Worm (Caenorhabditis elegans): ENCODE measurements around the gene Y64G10A.2.

- no peak for TF ChIP-seq mab-5 (tag; optimal IDR thresholded peaks at IDR 0.05)
- TF ChIP-seq unc-62 (GFP tag; optimal IDR thresholded peaks at IDR 0.05), result no peak
- TF ChIP-seq sptf-1 (tag; optimal IDR thresholded peaks at IDR 0.05), result no peak
- no peak for TF ChIP-seq M03D4.4 (tag; optimal IDR thresholded peaks at IDR 0.05)
- no peak for TF ChIP-seq hlh-1 (tag; optimal IDR thresholded peaks at IDR 0.05)
- no peak for TF ChIP-seq elt-1 (tag; optimal IDR thresholded peaks at IDR 0.05; ENCODE audit: borderline replicate concordance, insufficient read depth)
- TF ChIP-seq ham-2 (GFP tag; optimal IDR thresholded peaks at IDR 0.05), result no peak
- TF ChIP-seq pha-4 (tag; optimal IDR thresholded peaks at IDR 0.05), result no peak
- TF ChIP-seq unc-39 (tag; optimal IDR thresholded peaks at IDR 0.05), result no peak
- no peak for TF ChIP-seq lin-13 (tag; optimal IDR thresholded peaks at IDR 0.05)
- TF ChIP-seq mep-1 (tag; optimal IDR thresholded peaks at IDR 0.05), result no peak
- TF ChIP-seq elt-3 (tag; optimal IDR thresholded peaks at IDR 0.05), result no peak
Measured at ce11 chrIV:14274834-14275233, 30.6 kb upstream of the Y64G10A.2 start.
